Worm (Caenorhabditis elegans): Measurements from ENCODE around the gene dli-1.

Gene dli-1

ce11 chrIV:13090967-13091366 lies 7.6 kb downstream of the dli-1 start, which contains the start of gene col-132:
Gene col-132 (minus strand): TSS chrIV:13091067.
- TF ChIP-seq ceh-24 (tag; optimal IDR thresholded peaks at IDR 0.05) (no peak), ahr-1 (tag; optimal IDR thresholded peaks at IDR 0.05) (no peak), nfya-1 (tag; optimal IDR thresholded peaks at IDR 0.05) (no peak), F13H6.1 (tag; optimal IDR thresholded peaks at IDR 0.05) (no peak), sdc-2 (tag; optimal IDR thresholded peaks at IDR 0.05) (no peak), rnt-1 (tag; optimal IDR thresholded peaks at IDR 0.05) (no peak), pros-1 (tag; optimal IDR thresholded peaks at IDR 0.05) (no peak), ceh-22 (tag; optimal IDR thresholded peaks at IDR 0.05) (no peak), unc-3 (GFP tag; conservative IDR thresholded peaks at IDR 0.05) (no peak), unc-3 (tag; optimal IDR thresholded peaks at IDR 0.05) (no peak), pqm-1 (tag; optimal IDR thresholded peaks at IDR 0.05) (no peak), T23F11.4 (GFP tag; optimal IDR thresholded peaks at IDR 0.05) (no peak), lin-11 (tag; optimal IDR thresholded peaks at IDR 0.05) (no peak), unc-86 (tag; optimal IDR thresholded peaks at IDR 0.05) (no peak), ref-2 (tag; optimal IDR thresholded peaks at IDR 0.05) (no peak), ceh-9 (tag; optimal IDR thresholded peaks at IDR 0.05) (no peak), unc-42 (tag; optimal IDR thresholded peaks at IDR 0.05) (no peak), fkh-6 (tag; optimal IDR thresholded peaks at IDR 0.05) (no peak), ceh-31 (tag; optimal IDR thresholded peaks at IDR 0.05) (no peak), Y22D7AL.16 (tag; optimal IDR thresholded peaks at IDR 0.05) (no peak), ztf-16 (tag; optimal IDR thresholded peaks at IDR 0.05) (no peak)

ce11 chrIV:13089671-13090242 lies 8.8 kb downstream of the dli-1 start:
- TF ChIP-seq hlh-6 (tag; optimal IDR thresholded peaks at IDR 0.05), result peak; percentile 21
- no peak for TF ChIP-seq C38D4.7 (GFP tag; optimal IDR thresholded peaks at IDR 0.05)
- peak; percentile 35 for TF ChIP-seq C08G9.2 (tag; optimal IDR thresholded peaks at IDR 0.05)
- no peak for TF ChIP-seq ceh-34 (tag; optimal IDR thresholded peaks at IDR 0.05)
- no peak for TF ChIP-seq hlh-15 (tag; optimal IDR thresholded peaks at IDR 0.05)

ce11 chrIV:13086705-13087104 lies 11.9 kb downstream of the dli-1 start, which contains the start of gene spin-2:
Gene spin-2 (plus strand): TSS chrIV:13087005.
- TF ChIP-seq nhr-11 (tag; optimal IDR thresholded peaks at IDR 0.05) (no peak), odd-2 (tag; optimal IDR thresholded peaks at IDR 0.05) (no peak)

- TF ChIP-seq ceh-30 (tag; optimal IDR thresholded peaks at IDR 0.05), result no peak
- TF ChIP-seq ceh-6 (GFP tag; optimal IDR thresholded peaks at IDR 0.05), result no peak
- no peak for TF ChIP-seq gmeb-2 (tag; optimal IDR thresholded peaks at IDR 0.05)
- TF ChIP-seq unc-86 (tag; optimal IDR thresholded peaks at IDR 0.05), result no peak
- TF ChIP-seq unc-42 (tag; optimal IDR thresholded peaks at IDR 0.05), result no peak
- no peak for TF ChIP-seq dve-1 (tag; optimal IDR thresholded peaks at IDR 0.05)
- TF ChIP-seq T23F11.4 (GFP tag; optimal IDR thresholded peaks at IDR 0.05), result no peak
- TF ChIP-seq fkh-6 (tag; optimal IDR thresholded peaks at IDR 0.05), result no peak
- no peak for TF ChIP-seq dmd-4 (tag; optimal IDR thresholded peaks at IDR 0.05; ENCODE audit: borderline replicate concordance)
- TF ChIP-seq sox-2 (GFP tag; IDR thresholded peaks at IDR 0.05), result no peak
- TF ChIP-seq sox-4 (tag; optimal IDR thresholded peaks at IDR 0.05), result no peak
- no peak for TF ChIP-seq ahr-1 (tag; optimal IDR thresholded peaks at IDR 0.05)
Measured at ce11 chrIV:13085675-13086074, 12.9 kb downstream of the dli-1 start.

Measured in whole organism, late embryonic.